Fruit fly (Drosophila melanogaster) whole organism: ENCODE data around the gene CG15549.

Experiments used
- CG8478 ChIP-seq: fragments of >200 bp; optimal IDR thresholded peaks from 2 replicates; lab custom pipeline; 2018; ENCODE audit warnings: inconsistent platforms
- pan ChIP-seq: fragments of >200 bp; optimal IDR thresholded peaks from 2 replicates; lab custom pipeline; 2017
- psq ChIP-seq: fragments of >200 bp; optimal IDR thresholded peaks from 2 replicates; lab custom pipeline; 2017

dm6 chr3R:30959400-30959799 lies 23.1 kb upstream of the CG15549 start, which contains the start of gene CG15548:
- TF ChIP-seq psq (lab: Kevin White, UChicago) (no peak), pan (lab: Kevin White, UChicago) (no peak), CG8478 (no peak)
